Fruit fly (Drosophila melanogaster): Measurements from ENCODE around the gene Naglu.

Naglu gene

dm6 chr2L:8370364-8371326 is 41.0 kb downstream of the Naglu start, which contains the start of gene CG17292 (continued):
- TF ChIP-seq CG12942 (GFP tag; optimal IDR thresholded peaks at IDR 0.05) (peak; percentile 26), CG11723 (GFP tag; optimal IDR thresholded peaks at IDR 0.05) (peak; percentile 16), zfh1 (GFP tag; IDR thresholded peaks at IDR 0.05) (peak; percentile 49; the same call in 1 of the 3 replicates), B-H1 (GFP tag; IDR thresholded peaks at IDR 0.05) (no peak; the same call in 2 of the 3 replicates), CG15073 (GFP tag; optimal IDR thresholded peaks at IDR 0.05) (no peak), bsh (GFP tag; optimal IDR thresholded peaks at IDR 0.05) (peak in 1 of 2 experiments; percentile 23), ewg (GFP tag; optimal IDR thresholded peaks at IDR 0.05) (peak; percentile 9), CHES-1-like (GFP tag; optimal IDR thresholded peaks at IDR 0.05) (peak; percentile 27), CG11456 (GFP tag; IDR thresholded peaks at IDR 0.05) (peak; percentile 75; the same call in 2 of the 3 replicates), Fer2 (tag; optimal IDR thresholded peaks at IDR 0.05) (no peak), CG4328 (GFP tag; optimal IDR thresholded peaks at IDR 0.05) (peak; percentile 9), inv (GFP tag; IDR thresholded peaks at IDR 0.05; ENCODE audit: partially characterized antibody) (peak; percentile 85), CG17829 (tag; optimal IDR thresholded peaks at IDR 0.05) (no peak), salm (tag; optimal IDR thresholded peaks at IDR 0.05) (no peak), repo (GFP tag; optimal IDR thresholded peaks at IDR 0.05) (peak; percentile 26), tin (GFP tag; optimal IDR thresholded peaks at IDR 0.05) (no peak), gce (GFP tag; IDR thresholded peaks at IDR 0.05) (peak; percentile 75; the same call in 1 of the 3 replicates), Dip2 (GFP tag; IDR thresholded peaks at IDR 0.05) (no peak), Myb (GFP tag; optimal IDR thresholded peaks at IDR 0.05) (peak; percentile 46), Hey (tag; optimal IDR thresholded peaks at IDR 0.05) (peak; percentile 30), CG33557 (GFP tag; optimal IDR thresholded peaks at IDR 0.05) (peak; percentile 24), CG18764 (GFP tag; optimal IDR thresholded peaks at IDR 0.05) (peak; percentile 76), cwo (GFP tag; optimal IDR thresholded peaks at IDR 0.05) (peak; percentile 52), CG34422 (GFP tag; IDR thresholded peaks at IDR 0.05) (peak; percentile 77; the same call in 1 of the 3 replicates), ham (GFP tag; IDR thresholded peaks at IDR 0.05) (0 out of 2 replicates have a peak, but pooled peaks have one; percentile 9), eyg (GFP tag; optimal IDR thresholded peaks at IDR 0.05) (peak; percentile 15), CG8089 (GFP tag; optimal IDR thresholded peaks at IDR 0.05) (peak; percentile 33), Antp (GFP tag; optimal IDR thresholded peaks at IDR 0.05) (peak; percentile 20), zen2 (GFP tag; IDR thresholded peaks at IDR 0.05; ENCODE audit: partially characterized antibody) (peak; percentile 82), CG10267 (tag; optimal IDR thresholded peaks at IDR 0.05) (peak; percentile 16), trem (tag; optimal IDR thresholded peaks at IDR 0.05) (no peak), gem (tag; optimal IDR thresholded peaks at IDR 0.05) (peak; percentile 41), tx (GFP tag; optimal IDR thresholded peaks at IDR 0.05) (no peak), CG4360 (GFP tag; IDR thresholded peaks at IDR 0.05) (no peak), az2 (GFP tag; optimal IDR thresholded peaks at IDR 0.05) (no peak), pzg (GFP tag; optimal IDR thresholded peaks at IDR 0.05) (peak; percentile 67), CG5953 (GFP tag; IDR thresholded peaks at IDR 0.05) (peak; percentile 43; the same call in 1 of the 2 replicates), CG9797 (GFP tag; optimal IDR thresholded peaks at IDR 0.05) (peak; percentile 13), Elba2 (GFP tag; optimal IDR thresholded peaks at IDR 0.05) (no peak), Neu2 (GFP tag; optimal IDR thresholded peaks at IDR 0.05; ENCODE audit: borderline replicate concordance) (no peak), CG14050 (GFP tag; IDR thresholded peaks at IDR 0.05) (no peak), nerfin-2 (GFP tag; IDR thresholded peaks at IDR 0.05; ENCODE audit: partially characterized antibody) (peak; percentile 83), CG5180 (GFP tag; optimal IDR thresholded peaks at IDR 0.05) (peak; percentile 39), nom (GFP tag; optimal IDR thresholded peaks at IDR 0.05) (no peak), Atf-2 (GFP tag; optimal IDR thresholded peaks at IDR 0.05) (no peak), CG8359 (GFP tag; optimal IDR thresholded peaks at IDR 0.05; ENCODE audit: borderline replicate concordance) (no peak), sug (tag; optimal IDR thresholded peaks at IDR 0.05) (peak; percentile 47)

All from whole organism, embryonic.